Worm (Caenorhabditis elegans): ENCODE data around the gene clh-6.

clh-6 gene

DNA sequence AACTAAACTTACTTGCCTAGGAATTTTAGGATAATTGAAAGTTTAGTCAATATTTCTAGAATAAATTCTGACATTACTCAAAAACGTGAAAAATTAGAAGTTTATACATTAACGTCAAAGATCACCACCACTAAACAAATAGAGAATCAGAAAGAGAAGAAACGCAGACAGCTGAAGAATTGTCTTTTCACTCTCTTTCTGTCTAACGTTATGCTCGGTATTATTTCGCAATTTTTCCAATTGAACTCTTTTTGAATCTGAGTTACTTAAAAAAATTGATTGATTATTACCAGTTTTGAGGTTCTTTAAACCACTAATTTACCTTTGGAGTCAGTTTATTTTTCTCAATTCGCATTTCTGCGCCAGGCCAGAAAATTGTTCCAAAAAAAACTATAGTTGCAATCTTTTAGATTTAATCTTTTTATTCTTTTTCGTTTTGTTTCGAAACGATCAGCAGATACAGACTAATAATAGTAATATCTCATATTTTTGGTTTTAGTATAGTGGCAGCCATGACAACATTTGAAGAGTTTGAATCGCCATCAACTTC is 37.7 kb upstream of the clh-6 start, which contains the start of gene nhr-154 (continued):
- no peak for TF ChIP-seq nhr-11 (tag; optimal IDR thresholded peaks at IDR 0.05)
- no peak for TF ChIP-seq nhr-25 (tag; optimal IDR thresholded peaks at IDR 0.05)
- no peak for TF ChIP-seq fkh-10 (GFP tag; optimal IDR thresholded peaks at IDR 0.05)
- TF ChIP-seq ztf-11 (tag; optimal IDR thresholded peaks at IDR 0.05): no peak
- TF ChIP-seq egl-5 (tag; optimal IDR thresholded peaks at IDR 0.05): no peak
- no peak for TF ChIP-seq egl-27 (tag; optimal IDR thresholded peaks at IDR 0.05)
- TF ChIP-seq fos-1 (tag; optimal IDR thresholded peaks at IDR 0.05): no peak
- TF ChIP-seq elt-2 (tag; optimal IDR thresholded peaks at IDR 0.05): peak; percentile 23
- TF ChIP-seq sea-2 (GFP tag; optimal IDR thresholded peaks at IDR 0.05): no peak

ce11 chrV:12098123-12098522 is 35.0 kb upstream of the clh-6 start, which contains the start of gene nhr-209:
TSS of gene nhr-209 (plus strand) at chrV:12098149.
- TF ChIP-seq skn-1 (tag; optimal IDR thresholded peaks at IDR 0.05) (no peak), eor-1 (tag; optimal IDR thresholded peaks at IDR 0.05) (no peak)

ce11 chrV:12095865-12096264 is 32.7 kb upstream of the clh-6 start, which contains the start of gene nhr-207:
TSS of gene nhr-207 (plus strand) at chrV:12096146.
- TF ChIP-seq unc-62 (GFP tag; optimal IDR thresholded peaks at IDR 0.05) (no peak), nhr-43 (tag; optimal IDR thresholded peaks at IDR 0.05; ENCODE audit: poor library complexity, severe bottlenecking) (no peak), elt-3 (tag; optimal IDR thresholded peaks at IDR 0.05) (no peak), pqm-1 (tag; optimal IDR thresholded peaks at IDR 0.05) (peak; percentile 89), elt-2 (tag; optimal IDR thresholded peaks at IDR 0.05) (peak; percentile 26), pha-4 (tag; optimal IDR thresholded peaks at IDR 0.05) (peak; percentile 87), jun-1 (tag; optimal IDR thresholded peaks at IDR 0.05) (peak; percentile 8), tbx-2 (tag; optimal IDR thresholded peaks at IDR 0.05) (no peak)

- TF ChIP-seq elt-2 (tag; optimal IDR thresholded peaks at IDR 0.05) (peak; percentile 16), nhr-25 (tag; optimal IDR thresholded peaks at IDR 0.05) (no peak), egl-27 (tag; optimal IDR thresholded peaks at IDR 0.05) (no peak), pqm-1 (tag; optimal IDR thresholded peaks at IDR 0.05) (peak; percentile 52)
These were observed 30.9 kb upstream of the clh-6 start, which contains the start of gene nhr-208 for ce11 chrV:12094030-12094429. TSS of gene nhr-208 (plus strand) at chrV:12094317.

DNA sequence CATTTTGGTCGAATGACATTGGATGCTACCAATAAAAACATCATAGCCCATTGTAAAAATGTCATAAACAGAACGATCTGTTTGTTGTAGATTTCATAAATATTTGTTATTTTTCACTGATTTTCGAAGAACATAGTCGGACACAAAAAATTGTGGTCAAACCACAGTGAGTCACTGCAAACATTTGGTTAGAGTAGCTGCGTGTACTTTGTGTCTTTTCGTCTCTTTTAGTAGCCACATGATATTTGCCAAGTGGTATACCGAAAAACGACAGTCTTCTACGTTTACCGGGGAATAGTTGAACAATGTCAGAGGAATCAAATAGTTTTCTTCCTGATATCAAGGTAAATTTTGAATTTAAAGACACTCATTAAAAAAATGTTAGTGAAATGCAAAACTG is 28.6 kb upstream of the clh-6 start, which contains the start of gene nhr-206:
nhr-206 (plus strand) TSS at position 248 of the 400 bp plus-strand sequence.
- TF ChIP-seq elt-2 (tag; optimal IDR thresholded peaks at IDR 0.05) (peak; percentile 59), nhr-43 (tag; optimal IDR thresholded peaks at IDR 0.05; ENCODE audit: poor library complexity, severe bottlenecking) (no peak), nhr-28 (tag; optimal IDR thresholded peaks at IDR 0.05) (no peak), nhr-25 (tag; optimal IDR thresholded peaks at IDR 0.05) (no peak), ceh-28 (tag; optimal IDR thresholded peaks at IDR 0.05) (no peak), nhr-12 (tag; optimal IDR thresholded peaks at IDR 0.05) (no peak), skn-1 (tag; optimal IDR thresholded peaks at IDR 0.05) (no peak), lin-15B (tag; optimal IDR thresholded peaks at IDR 0.05) (no peak), daf-12 (tag; optimal IDR thresholded peaks at IDR 0.05) (no peak), ceh-82 (tag; optimal IDR thresholded peaks at IDR 0.05) (no peak), ceh-9 (tag; optimal IDR thresholded peaks at IDR 0.05) (no peak), unc-62 (GFP tag; optimal IDR thresholded peaks at IDR 0.05) (no peak), hmg-11 (tag; optimal IDR thresholded peaks at IDR 0.05) (no peak), nhr-237 (tag; optimal IDR thresholded peaks at IDR 0.05) (no peak), pqm-1 (tag; optimal IDR thresholded peaks at IDR 0.05) (peak; percentile 70), nhr-11 (tag; optimal IDR thresholded peaks at IDR 0.05) (no peak), tbx-2 (tag; optimal IDR thresholded peaks at IDR 0.05) (no peak), jun-1 (tag; optimal IDR thresholded peaks at IDR 0.05) (peak; percentile 53), eor-1 (tag; optimal IDR thresholded peaks at IDR 0.05) (no peak), egl-5 (tag; optimal IDR thresholded peaks at IDR 0.05) (no peak), mdl-1 (tag; optimal IDR thresholded peaks at IDR 0.05) (no peak), nhr-77 (tag; optimal IDR thresholded peaks at IDR 0.05) (no peak), sea-2 (GFP tag; optimal IDR thresholded peaks at IDR 0.05) (no peak), pha-4 (tag; optimal IDR thresholded peaks at IDR 0.05) (peak; percentile 87), egl-27 (tag; optimal IDR thresholded peaks at IDR 0.05) (no peak)

DNA sequence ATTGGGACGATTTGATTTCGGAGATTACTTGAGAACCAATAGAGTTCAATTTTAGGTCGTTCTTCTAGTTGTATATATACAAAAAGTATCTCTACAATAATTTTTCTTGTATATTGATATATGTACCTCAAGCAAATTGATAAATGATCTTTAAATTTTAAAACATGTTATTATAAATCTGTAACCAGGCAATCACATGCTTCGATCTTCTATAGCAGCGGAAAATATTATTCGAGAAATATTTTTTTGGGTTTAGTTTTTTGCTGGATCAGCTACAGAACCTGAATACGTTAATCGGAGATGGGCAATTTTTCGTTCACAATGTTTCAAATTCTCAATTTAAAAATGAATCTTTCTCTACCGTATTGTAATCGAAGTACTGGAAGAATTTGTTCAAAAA is 25.6 kb upstream of the clh-6 start, which contains the start of gene R07B7.12:
R07B7.12 (plus strand) TSS at position 301 of the 400 bp plus-strand sequence.
- no peak for TF ChIP-seq elt-2 (tag; optimal IDR thresholded peaks at IDR 0.05)
- TF ChIP-seq ceh-82 (tag; optimal IDR thresholded peaks at IDR 0.05): no peak
- no peak for TF ChIP-seq ama-1 (optimal IDR thresholded peaks at IDR 0.05)
- TF ChIP-seq tbx-2 (tag; optimal IDR thresholded peaks at IDR 0.05): no peak
- no peak for TF ChIP-seq R02D3.7 (tag; optimal IDR thresholded peaks at IDR 0.05)
- TF ChIP-seq elt-1 (tag; optimal IDR thresholded peaks at IDR 0.05): no peak
- TF ChIP-seq egl-27 (tag; optimal IDR thresholded peaks at IDR 0.05): no peak
- TF ChIP-seq ZK546.5 (tag; optimal IDR thresholded peaks at IDR 0.05): no peak
- TF ChIP-seq lsy-12 (tag; optimal IDR thresholded peaks at IDR 0.05): no peak
- no peak for TF ChIP-seq jun-1 (tag; optimal IDR thresholded peaks at IDR 0.05)
- no peak for TF ChIP-seq nhr-25 (tag; optimal IDR thresholded peaks at IDR 0.05)
- no peak for TF ChIP-seq nhr-12 (tag; optimal IDR thresholded peaks at IDR 0.05)

Data from whole organism, L3 larva.